Fruit fly (Drosophila melanogaster) whole organism, embryonic: ENCODE data around the gene HipHop.
A peak's percentile ranks its signal among the peaks of the same experiment; 100 is the strongest.

Source experiments
- ATbp ChIP-seq: fragments of 200-800 bp; sonication (Bioruptor generic); optimal IDR thresholded peaks from 2 replicates; lab custom pipeline; 2017; ENCODE audit warnings: missing biosample characterization, mild to moderate bottlenecking, missing genetic modification characterization, missing genetic modification reagents
- Abd-B ChIP-seq: fragments of 200-800 bp; sonication (Bioruptor generic); optimal IDR thresholded peaks from 2 replicates; lab custom pipeline; 2018; ENCODE audit warnings: missing biosample characterization, mild to moderate bottlenecking, missing genetic modification characterization, moderate library complexity
- Adf1 ChIP-seq: fragments of 200-800 bp; sonication (Bioruptor generic); IDR thresholded peaks from 2 replicates; pipeline ENCODE4 v1.3.6; 2022; ENCODE audit warnings: missing biosample characterization, missing genetic modification characterization
- Aef1 ChIP-seq: fragments of 200-800 bp; sonication (Bioruptor generic); IDR thresholded peaks from 3 replicates; pipeline ENCODE4 v1.3.6; 2022; ENCODE audit warnings: missing biosample characterization, missing genetic modification characterization
- Asciz ChIP-seq: fragments of 200-800 bp; sonication (Bioruptor generic); optimal IDR thresholded peaks from 2 replicates; lab custom pipeline; 2017; ENCODE audit warnings: missing biosample characterization, mild to moderate bottlenecking, missing genetic modification characterization, missing genetic modification reagents
- B-H1 ChIP-seq: fragments of 200-800 bp; sonication (Bioruptor generic); IDR thresholded peaks from 3 replicates; pipeline ENCODE4 v1.3.6; 2022; ENCODE audit warnings: missing biosample characterization, missing genetic modification characterization
- Blimp-1 ChIP-seq: fragments of 200-800 bp; sonication (Bioruptor generic); optimal IDR thresholded peaks from 3 replicates; lab custom pipeline; 2018; ENCODE audit warnings: missing biosample characterization, missing genetic modification characterization, mild to moderate bottlenecking, moderate library complexity, missing genetic modification reagents
- CG10209 ChIP-seq: fragments of 200-800 bp; sonication (Bioruptor generic); optimal IDR thresholded peaks from 3 replicates; lab custom pipeline; 2017; ENCODE audit warnings: missing biosample characterization, mild to moderate bottlenecking, missing genetic modification characterization, missing genetic modification reagents
- CG10267 ChIP-seq: fragments of 200-800 bp; sonication (Bioruptor generic); optimal IDR thresholded peaks from 2 replicates; lab custom pipeline; 2018; ENCODE audit warnings: missing biosample characterization, mild to moderate bottlenecking, missing genetic modification characterization, moderate library complexity
- CG10979 ChIP-seq: fragments of 200-800 bp; sonication (Bioruptor generic); optimal IDR thresholded peaks from 2 replicates; lab custom pipeline; 2018; ENCODE audit warnings: missing biosample characterization, mild to moderate bottlenecking, missing genetic modification characterization, moderate library complexity
- CG11085 ChIP-seq: fragments of 200-800 bp; sonication (Bioruptor generic); IDR thresholded peaks from 2 replicates; pipeline ENCODE4 v1.3.6; 2022; ENCODE audit warnings: missing biosample characterization, missing genetic modification characterization
- CG11696 ChIP-seq: fragments of 200-800 bp; sonication (Bioruptor generic); IDR thresholded peaks from 2 replicates; pipeline ENCODE4 v1.3.6; 2022; ENCODE audit warnings: missing biosample characterization, missing genetic modification characterization
- CG12299 ChIP-seq: fragments of 200-800 bp; sonication (Bioruptor generic); optimal IDR thresholded peaks from 2 replicates; lab custom pipeline; 2018; ENCODE audit warnings: missing biosample characterization, mild to moderate bottlenecking, missing genetic modification characterization
- CG13424 ChIP-seq: fragments of 200-800 bp; sonication (Bioruptor generic); optimal IDR thresholded peaks from 2 replicates; lab custom pipeline; 2019; ENCODE audit warnings: missing biosample characterization, mild to moderate bottlenecking, missing genetic modification characterization, moderate library complexity
- CG14860 ChIP-seq: fragments of 200-800 bp; sonication (Bioruptor generic); IDR thresholded peaks from 3 replicates; pipeline ENCODE4 v1.3.6; 2022; ENCODE audit warnings: missing biosample characterization, missing genetic modification characterization; ENCODE audit not compliant: partially characterized antibody
- CG15073 ChIP-seq: fragments of 200-800 bp; sonication (Bioruptor generic); optimal IDR thresholded peaks from 2 replicates; lab custom pipeline; 2016; ENCODE audit warnings: missing biosample characterization, missing genetic modification characterization
- CG15269 ChIP-seq: fragments of 200-800 bp; sonication (Bioruptor generic); optimal IDR thresholded peaks from 2 replicates; lab custom pipeline; 2018; ENCODE audit warnings: missing biosample characterization, mild to moderate bottlenecking, missing genetic modification characterization, moderate library complexity
- CG17359 ChIP-seq: fragments of 200-800 bp; sonication (Bioruptor generic); optimal IDR thresholded peaks from 3 replicates; lab custom pipeline; 2018; ENCODE audit warnings: missing biosample characterization, mild to moderate bottlenecking, missing genetic modification characterization, moderate library complexity
- CG17568 ChIP-seq: fragments of 200-800 bp; sonication (Bioruptor generic); optimal IDR thresholded peaks from 2 replicates; lab custom pipeline; 2018; ENCODE audit warnings: missing biosample characterization, mild to moderate bottlenecking, missing genetic modification characterization, moderate library complexity
- CG17912 ChIP-seq: fragments of 200-800 bp; sonication (Bioruptor generic); optimal IDR thresholded peaks from 2 replicates; lab custom pipeline; 2018; ENCODE audit warnings: missing biosample characterization, mild to moderate bottlenecking, missing genetic modification characterization
- CG3163 ChIP-seq: fragments of 200-800 bp; sonication (Bioruptor generic); optimal IDR thresholded peaks from 3 replicates; lab custom pipeline; 2016; ENCODE audit warnings: missing biosample characterization, missing genetic modification characterization
- CG34376 ChIP-seq: fragments of 200-800 bp; sonication (Bioruptor generic); optimal IDR thresholded peaks from 2 replicates; lab custom pipeline; 2018; ENCODE audit warnings: missing biosample characterization, mild to moderate bottlenecking, missing genetic modification characterization
- CG4404 ChIP-seq: fragments of 200-800 bp; sonication (Bioruptor generic); IDR thresholded peaks from 2 replicates; pipeline ENCODE4 v1.3.6; 2022; ENCODE audit warnings: missing biosample characterization, missing genetic modification characterization
- CG4707 ChIP-seq: fragments of 200-800 bp; sonication (Bioruptor generic); optimal IDR thresholded peaks from 2 replicates; lab custom pipeline; 2018; ENCODE audit warnings: missing biosample characterization, mild to moderate bottlenecking, missing genetic modification characterization, moderate library complexity
- CG6689 ChIP-seq: fragments of 200-800 bp; sonication (Bioruptor generic); IDR thresholded peaks from 2 replicates; pipeline ENCODE4 v1.3.6; 2022; ENCODE audit warnings: missing biosample characterization, missing genetic modification characterization
- CG6765 ChIP-seq: fragments of 200-800 bp; sonication (Bioruptor generic); optimal IDR thresholded peaks from 3 replicates; lab custom pipeline; 2017; ENCODE audit warnings: missing biosample characterization, mild to moderate bottlenecking, missing genetic modification characterization
- CG7839 ChIP-seq: fragments of 200-800 bp; sonication (Bioruptor generic); optimal IDR thresholded peaks from 3 replicates; lab custom pipeline; 2018; ENCODE audit warnings: missing biosample characterization, mild to moderate bottlenecking, missing genetic modification characterization, moderate library complexity
- CG9437 ChIP-seq: fragments of 200-800 bp; sonication (Bioruptor generic); optimal IDR thresholded peaks from 2 replicates; lab custom pipeline; 2018; ENCODE audit warnings: missing biosample characterization, mild to moderate bottlenecking, missing genetic modification characterization
- CG9932 ChIP-seq: fragments of 200-800 bp; sonication (Bioruptor generic); IDR thresholded peaks from 2 replicates; pipeline ENCODE4 v1.3.6; 2022; ENCODE audit warnings: missing biosample characterization, missing genetic modification characterization
- CoRest ChIP-seq: fragments of 200-800 bp; sonication (Bioruptor generic); optimal IDR thresholded peaks from 3 replicates; lab custom pipeline; 2018; ENCODE audit warnings: missing biosample characterization, mild to moderate bottlenecking, missing genetic modification characterization, moderate library complexity
- Fer1 ChIP-seq: fragments of 200-800 bp; sonication (Bioruptor generic); optimal IDR thresholded peaks from 2 replicates; lab custom pipeline; 2017; ENCODE audit warnings: missing biosample characterization, mild to moderate bottlenecking, missing genetic modification characterization
- HmgZ ChIP-seq: fragments of 200-800 bp; sonication (Bioruptor generic); optimal IDR thresholded peaks from 2 replicates; lab custom pipeline; 2018; ENCODE audit warnings: missing biosample characterization, mild to moderate bottlenecking, missing genetic modification characterization
- Hr51 ChIP-seq, 2 experiments: fragments of 200-800 bp; sonication (Bioruptor generic); optimal IDR thresholded peaks; 2 replicates in 1 of 2; 3 replicates in 1 of 2; lab custom pipeline; 2016 to 2018; ENCODE audit warnings: missing biosample characterization in 2 of 2, missing genetic modification characterization in 2 of 2, mild to moderate bottlenecking in 1 of 2, moderate library complexity in 1 of 2
- Lim3 ChIP-seq: fragments of 200-800 bp; sonication (Bioruptor generic); IDR thresholded peaks from 2 replicates; pipeline ENCODE4 v1.3.6; 2022; ENCODE audit warnings: missing biosample characterization, missing genetic modification characterization
- Nf-YC ChIP-seq: fragments of 200-800 bp; optimal IDR thresholded peaks from 3 replicates; lab custom pipeline; 2019; ENCODE audit warnings: missing biosample characterization, mild to moderate bottlenecking, missing genetic modification characterization, moderate library complexity
- ato ChIP-seq: fragments of 200-800 bp; sonication (Bioruptor generic); IDR thresholded peaks from 2 replicates; pipeline ENCODE4 v1.3.6; 2022; ENCODE audit warnings: missing biosample characterization, missing genetic modification characterization; ENCODE audit not compliant: partially characterized antibody
- bowl ChIP-seq: fragments of 200-800 bp; sonication (Bioruptor generic); IDR thresholded peaks from 2 replicates; pipeline ENCODE4 v1.3.6; 2022; ENCODE audit warnings: missing biosample characterization, missing genetic modification characterization
- fd96Cb ChIP-seq: fragments of 200-800 bp; sonication (Bioruptor generic); optimal IDR thresholded peaks from 2 replicates; lab custom pipeline; 2018; ENCODE audit warnings: missing biosample characterization, mild to moderate bottlenecking, missing genetic modification characterization, moderate library complexity
- gt ChIP-seq: fragments of 200-800 bp; sonication (Bioruptor generic); IDR thresholded peaks from 2 replicates; pipeline ENCODE4 v1.3.6; 2022; ENCODE audit warnings: missing biosample characterization, missing genetic modification characterization
- hkb ChIP-seq, 2 experiments: fragments of 200-800 bp in 1 of 2; fragments of >200 bp in 1 of 2; sonication (Bioruptor generic) in 1 of 2; IDR thresholded peaks in 1 of 2; optimal IDR thresholded peaks in 1 of 2; 2 replicates each; pipeline versions ENCODE4 v1.3.6 to Lab custom; 2017 to 2022; ENCODE audit warnings: missing biosample characterization in 1 of 2, missing genetic modification characterization in 1 of 2
- klu ChIP-seq: fragments of 200-800 bp; sonication (Bioruptor generic); IDR thresholded peaks from 2 replicates; pipeline ENCODE4 v1.3.6; 2022; ENCODE audit warnings: missing biosample characterization, missing genetic modification characterization
- lab ChIP-seq: fragments of 200-800 bp; sonication (Bioruptor generic); optimal IDR thresholded peaks from 3 replicates; lab custom pipeline; 2017; ENCODE audit warnings: missing biosample characterization, missing genetic modification characterization, mild to moderate bottlenecking, moderate library complexity, missing genetic modification reagents
- oc ChIP-seq: fragments of 200-800 bp; sonication (Bioruptor generic); optimal IDR thresholded peaks from 2 replicates; lab custom pipeline; 2018; ENCODE audit warnings: missing biosample characterization, mild to moderate bottlenecking, missing genetic modification characterization, moderate library complexity
- pzg ChIP-seq: fragments of 200-800 bp; sonication (Bioruptor generic); optimal IDR thresholded peaks from 3 replicates; lab custom pipeline; 2018; ENCODE audit warnings: missing biosample characterization, mild to moderate bottlenecking, missing genetic modification characterization, moderate library complexity
- run ChIP-seq: fragments of 200-800 bp; sonication (Bioruptor generic); optimal IDR thresholded peaks from 3 replicates; lab custom pipeline; 2018; ENCODE audit warnings: missing biosample characterization, mild to moderate bottlenecking, missing genetic modification characterization
- salm ChIP-seq: fragments of 200-800 bp; sonication (Bioruptor generic); optimal IDR thresholded peaks from 2 replicates; lab custom pipeline; 2018; ENCODE audit warnings: missing biosample characterization, mild to moderate bottlenecking, missing genetic modification characterization
- sna ChIP-seq: fragments of 200-800 bp; sonication (Bioruptor generic); IDR thresholded peaks from 2 replicates; pipeline ENCODE4 v1.3.6; 2022; ENCODE audit warnings: missing biosample characterization, missing genetic modification characterization; ENCODE audit not compliant: partially characterized antibody
- unpg ChIP-seq: fragments of 200-800 bp; sonication (Bioruptor generic); optimal IDR thresholded peaks from 3 replicates; lab custom pipeline; 2018; ENCODE audit warnings: missing biosample characterization, mild to moderate bottlenecking, missing genetic modification characterization, moderate library complexity
- vnd ChIP-seq: fragments of 200-800 bp; sonication (Bioruptor generic); IDR thresholded peaks from 3 replicates; pipeline ENCODE4 v1.3.6; 2022; ENCODE audit warnings: missing biosample characterization, missing genetic modification characterization; ENCODE audit not compliant: partially characterized antibody

The HipHop gene

DNA sequence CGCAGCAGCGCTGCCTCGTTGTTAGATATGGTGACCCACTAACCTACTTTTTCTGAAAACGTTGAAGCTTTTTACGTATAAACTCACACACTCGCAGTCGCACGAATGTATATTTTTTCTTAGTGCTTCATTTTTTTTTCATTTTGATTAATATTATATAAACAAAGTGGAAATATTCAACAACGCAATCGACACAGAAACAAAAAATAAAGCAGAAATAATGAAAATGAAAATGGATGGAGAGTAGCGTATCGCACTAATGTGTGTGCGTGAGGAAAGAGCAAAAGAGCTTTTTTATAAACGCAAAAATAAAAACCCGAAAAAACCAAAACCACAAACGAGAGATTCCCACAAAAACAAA lies 34.9 kb upstream of the HipHop start (continued):
- TF ChIP-seq CG14860 (GFP tag; lab: Robert Waterston, UW), result no peak
- TF ChIP-seq lab (GFP tag; lab: Kevin White, UChicago), result peak; percentile 63
- TF ChIP-seq CG17912 (GFP tag; lab: Kevin White, UChicago), result no peak
- TF ChIP-seq CG4404 (GFP tag; lab: Robert Waterston, UW), result no peak
- peak; percentile 34 for TF ChIP-seq oc (tag; lab: Kevin White, UChicago)
- no peak for TF ChIP-seq CG10979 (tag; lab: Kevin White, UChicago)
- no peak for TF ChIP-seq hkb (optimal IDR thresholded peaks at IDR 0.05; lab: Kevin White, UChicago)
- TF ChIP-seq hkb (GFP tag; IDR thresholded peaks at IDR 0.05; lab: Robert Waterston, UW), result peak; percentile 74
- peak; percentile 47 for TF ChIP-seq CG17359 (tag; lab: Kevin White, UChicago)
- peak; percentile 59 for TF ChIP-seq unpg (GFP tag; lab: Kevin White, UChicago)
- peak; percentile 20 for TF ChIP-seq CG12299 (tag; lab: Kevin White, UChicago)
- peak; percentile 35 for TF ChIP-seq Fer1 (GFP tag; lab: Kevin White, UChicago)
- TF ChIP-seq Aef1 (GFP tag; lab: Robert Waterston, UW), result peak; percentile 27; the same call in 1 of the 3 replicates
- TF ChIP-seq CG15073 (GFP tag; lab: Kevin White, UChicago), result no peak
- no peak for TF ChIP-seq CG17568 (GFP tag; lab: Kevin White, UChicago)
- no peak for TF ChIP-seq CG4707 (GFP tag; lab: Kevin White, UChicago)
- no peak for TF ChIP-seq CG11085 (GFP tag; lab: Robert Waterston, UW)
- TF ChIP-seq CG10209, result peak; percentile 14
- TF ChIP-seq pzg, result no peak
- TF ChIP-seq CG9437 (GFP tag; lab: Kevin White, UChicago), result no peak
- no peak for TF ChIP-seq ATbp
- TF ChIP-seq HmgZ, result no peak
- TF ChIP-seq ato (GFP tag; lab: Robert Waterston, UW), result no peak
- TF ChIP-seq Adf1 (GFP tag; lab: Robert Waterston, UW), result peak; percentile 87; the same call in 1 of the 2 replicates
- TF ChIP-seq fd96Cb, result peak; percentile 12
- TF ChIP-seq Nf-YC, result peak; percentile 8
- no peak for TF ChIP-seq klu (GFP tag; lab: Robert Waterston, UW)
- TF ChIP-seq CoRest (tag; lab: Kevin White, UChicago), result peak; percentile 2
- TF ChIP-seq gt, result no peak
- no peak for TF ChIP-seq vnd
- no peak for TF ChIP-seq Lim3 (GFP tag; lab: Robert Waterston, UW)
- peak; percentile 90 for TF ChIP-seq CG11696
- no peak for TF ChIP-seq Blimp-1 (GFP tag; lab: Kevin White, UChicago)
- TF ChIP-seq salm (tag; lab: Kevin White, UChicago), result peak; percentile 32
- TF ChIP-seq CG34376 (GFP tag; lab: Kevin White, UChicago), result no peak
- TF ChIP-seq CG6765, result peak; percentile 7
- no peak for TF ChIP-seq CG3163 (GFP tag; lab: Kevin White, UChicago)
- TF ChIP-seq Abd-B, result no peak
- peak; percentile 25 for TF ChIP-seq CG7839 (tag; lab: Kevin White, UChicago)
- peak; percentile 57 for TF ChIP-seq run (tag; lab: Kevin White, UChicago)
- peak; percentile 68 for TF ChIP-seq CG6689
- peak; percentile 36 for TF ChIP-seq CG15269 (tag; lab: Kevin White, UChicago)
- TF ChIP-seq CG13424 (tag; lab: Kevin White, UChicago), result peak; percentile 36
- peak; percentile 43; the same call in 2 of the 3 replicates for TF ChIP-seq B-H1 (GFP tag; lab: Robert Waterston, UW)
- no peak for TF ChIP-seq bowl
- no peak for TF ChIP-seq CG10267 (tag; lab: Kevin White, UChicago)
- TF ChIP-seq Asciz (GFP tag; lab: Kevin White, UChicago), result peak; percentile 28
- peak; percentile 21; the same call in 1 of the 2 replicates for TF ChIP-seq CG9932
- peak; percentile 9 to 67 for TF ChIP-seq Hr51 (GFP tag; optimal IDR thresholded peaks at IDR 0.05; lab: Kevin White, UChicago)
- peak; percentile 35; the same call in 1 of the 2 replicates for TF ChIP-seq sna
